5 fruit fly cellular contexts compared by ENCODE assay signal in the genomic region with DNA sequence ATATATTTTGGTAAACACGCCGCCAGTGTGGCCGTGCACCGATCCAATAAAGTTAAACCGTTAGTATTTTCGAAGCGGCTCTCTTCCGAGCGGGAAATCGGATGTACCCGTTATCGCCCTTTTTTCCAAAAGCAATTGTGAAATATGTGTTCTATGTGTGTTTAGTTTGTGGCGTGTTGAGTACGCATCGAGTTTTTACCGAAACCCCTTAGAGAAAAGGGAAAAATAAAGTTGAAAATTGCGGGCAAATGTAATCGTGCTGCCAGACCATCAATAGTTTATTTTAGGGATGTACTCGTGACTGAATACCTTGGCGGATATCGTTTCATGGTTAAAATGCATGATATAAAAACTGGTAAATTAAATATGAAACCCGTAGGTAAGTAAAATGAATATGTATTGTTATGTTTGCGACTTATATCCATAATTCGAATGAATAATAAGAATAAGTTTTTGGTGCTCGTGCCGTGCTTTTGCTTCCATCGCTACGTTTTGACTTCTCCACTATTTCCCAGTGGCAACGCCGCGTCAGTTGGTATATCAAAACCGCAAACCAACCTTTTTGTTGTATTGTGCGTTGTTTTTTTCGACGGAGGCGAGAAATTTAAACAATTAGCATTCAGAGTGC.
TF ChIP-seq lines count a peak whose summit lies in the region.

TSS of gene Mettl2 (minus strand) at position 51 of the 628 bp plus-strand sequence.
TSS of gene Bgb (plus strand) at position 527 of the 628 bp plus-strand sequence.

- no peak for TF ChIP-seq CTCF in whole organism, embryonic (GFP tag; optimal IDR thresholded peaks at IDR 0.05; lab: Kevin White, UChicago)

TF ChIP-seq in whole organism, adult, 20 proteins besides CTCF, POLR2A, EP300 and RAD21 (continues in another document):
- TF ChIP-seq Hr96 (GFP tag; optimal IDR thresholded peaks at IDR 0.05; lab: Kevin White, UChicago) (peak; percentile 84), cic (GFP tag; optimal IDR thresholded peaks at IDR 0.05; lab: Kevin White, UChicago) (no peak), CG33017 (tag; optimal IDR thresholded peaks at IDR 0.05; lab: Kevin White, UChicago) (peak; percentile 65), CG1620 (GFP tag; optimal IDR thresholded peaks at IDR 0.05; lab: Kevin White, UChicago) (peak; percentile 83), Crg-1 (GFP tag; optimal IDR thresholded peaks at IDR 0.05; lab: Kevin White, UChicago) (peak; percentile 65), CG5204 (GFP tag; optimal IDR thresholded peaks at IDR 0.05; lab: Kevin White, UChicago) (no peak), toe (GFP tag; optimal IDR thresholded peaks at IDR 0.05; lab: Kevin White, UChicago) (peak; percentile 90), CG14711 (tag; optimal IDR thresholded peaks at IDR 0.05; lab: Kevin White, UChicago) (peak; percentile 73), CG12768 (GFP tag; optimal IDR thresholded peaks at IDR 0.05; lab: Kevin White, UChicago) (peak; percentile 69), kay (GFP tag; lab: Kevin White, UChicago; ENCODE audit: borderline replicate concordance) (no peak), CG11617 (GFP tag; optimal IDR thresholded peaks at IDR 0.05; lab: Kevin White, UChicago) (peak; percentile 65), cnc (optimal IDR thresholded peaks at IDR 0.05; lab: Kevin White, UChicago) (no peak), Clk (GFP tag; optimal IDR thresholded peaks at IDR 0.05; lab: Kevin White, UChicago) (peak; percentile 68), Mnt (GFP tag; optimal IDR thresholded peaks at IDR 0.05; lab: Kevin White, UChicago) (peak; percentile 59), bab1 (GFP tag; optimal IDR thresholded peaks at IDR 0.05; lab: Kevin White, UChicago) (peak; percentile 56), pad (GFP tag; optimal IDR thresholded peaks at IDR 0.05; lab: Kevin White, UChicago) (peak; percentile 68)

TF ChIP-seq in whole organism, embryonic, 481 proteins besides CTCF, POLR2A, EP300 and RAD21 (continues in another document):
- TF ChIP-seq row (GFP tag; IDR thresholded peaks at IDR 0.05; lab: Robert Waterston, UW) (peak; percentile 95), tin (GFP tag; optimal IDR thresholded peaks at IDR 0.05; lab: Kevin White, UChicago) (peak; percentile 86), Opbp (GFP tag; IDR thresholded peaks at IDR 0.05; lab: Robert Waterston, UW; ENCODE audit: partially characterized antibody) (peak; percentile 62; the same call in 2 of the 3 replicates), CG7372 (GFP tag; IDR thresholded peaks at IDR 0.05; lab: Robert Waterston, UW) (peak; percentile 83), Eip74EF (GFP tag; optimal IDR thresholded peaks at IDR 0.05; lab: Kevin White, UChicago) (no peak), CG1647 (GFP tag; optimal IDR thresholded peaks at IDR 0.05; lab: Kevin White, UChicago) (peak; percentile 75), cato (GFP tag; optimal IDR thresholded peaks at IDR 0.05; lab: Kevin White, UChicago; ENCODE audit: borderline replicate concordance) (peak; percentile 66), ara (GFP tag; IDR thresholded peaks at IDR 0.05; lab: Robert Waterston, UW) (peak; percentile 67), Doc3 (GFP tag; IDR thresholded peaks at IDR 0.05; lab: Robert Waterston, UW; ENCODE audit: partially characterized antibody) (peak; percentile 86), en (GFP tag; optimal IDR thresholded peaks at IDR 0.05; lab: Kevin White, UChicago) (peak; percentile 53), CG10462 (GFP tag; optimal IDR thresholded peaks at IDR 0.05; lab: Kevin White, UChicago) (peak; percentile 6), CG15269 (tag; optimal IDR thresholded peaks at IDR 0.05; lab: Kevin White, UChicago) (no peak), CG30431 (GFP tag; optimal IDR thresholded peaks at IDR 0.05; lab: Kevin White, UChicago) (peak; percentile 52), eve (GFP tag; optimal IDR thresholded peaks at IDR 0.05; lab: Kevin White, UChicago) (no peak), Hand (GFP tag; optimal IDR thresholded peaks at IDR 0.05; lab: Kevin White, UChicago) (no peak), knrl (GFP tag; IDR thresholded peaks at IDR 0.05; lab: Robert Waterston, UW; ENCODE audit: partially characterized antibody) (peak; percentile 87)

TF ChIP-seq in whole organism, prepupa, 60 proteins besides CTCF, POLR2A, EP300 and RAD21 (continues in another document):
- TF ChIP-seq Ets96B (tag; optimal IDR thresholded peaks at IDR 0.05; lab: Kevin White, UChicago): peak; percentile 63
- no peak for TF ChIP-seq Blimp-1 (GFP tag; optimal IDR thresholded peaks at IDR 0.05; lab: Kevin White, UChicago)
- TF ChIP-seq CG6276 (GFP tag; optimal IDR thresholded peaks at IDR 0.05; lab: Kevin White, UChicago): no peak
- TF ChIP-seq fkh (GFP tag; optimal IDR thresholded peaks at IDR 0.05; lab: Kevin White, UChicago): no peak
- peak; percentile 54; the same call in 1 of the 2 replicates for TF ChIP-seq CG11294 (GFP tag; IDR thresholded peaks at IDR 0.05; lab: Robert Waterston, UW)
- TF ChIP-seq svp (GFP tag; lab: Kevin White, UChicago): no peak
- peak; percentile 74 for TF ChIP-seq CG3919 (GFP tag; optimal IDR thresholded peaks at IDR 0.05; lab: Kevin White, UChicago)
- TF ChIP-seq topi (GFP tag; optimal IDR thresholded peaks at IDR 0.05; lab: Kevin White, UChicago): peak; percentile 80
- no peak for TF ChIP-seq dsx (GFP tag; optimal IDR thresholded peaks at IDR 0.05; lab: Kevin White, UChicago; ENCODE audit: poor library complexity, severe bottlenecking)
- peak; percentile 32 for TF ChIP-seq fd59A (GFP tag; optimal IDR thresholded peaks at IDR 0.05; lab: Kevin White, UChicago)
- no peak for TF ChIP-seq pdm3 (GFP tag; optimal IDR thresholded peaks at IDR 0.05; lab: Kevin White, UChicago)
- peak; percentile 83 for TF ChIP-seq CG10631 (GFP tag; optimal IDR thresholded peaks at IDR 0.05; lab: Kevin White, UChicago)
- no peak for TF ChIP-seq Eip78C (GFP tag; lab: Kevin White, UChicago)
- TF ChIP-seq Lpt (GFP tag; optimal IDR thresholded peaks at IDR 0.05; lab: Kevin White, UChicago): no peak
- TF ChIP-seq CG34406 (GFP tag; optimal IDR thresholded peaks at IDR 0.05; lab: Kevin White, UChicago): peak; percentile 58
- peak; percentile 73 for TF ChIP-seq Smox (GFP tag; optimal IDR thresholded peaks at IDR 0.05; lab: Kevin White, UChicago)
- peak; percentile 90 for TF ChIP-seq CG31627 (GFP tag; optimal IDR thresholded peaks at IDR 0.05; lab: Kevin White, UChicago)
- TF ChIP-seq vri (GFP tag; optimal IDR thresholded peaks at IDR 0.05; lab: Kevin White, UChicago): no peak

TF ChIP-seq in whole organism, pupa, 21 proteins besides CTCF, POLR2A, EP300 and RAD21 (continues in another document):
- TF ChIP-seq CG34367 (tag; optimal IDR thresholded peaks at IDR 0.05; lab: Kevin White, UChicago) (peak; percentile 31), D1 (tag; optimal IDR thresholded peaks at IDR 0.05; lab: Kevin White, UChicago) (no peak), Ets98B (GFP tag; IDR thresholded peaks at IDR 0.05; lab: Robert Waterston, UW) (peak; percentile 57; the same call in 1 of the 2 replicates), fd96Ca (GFP tag; IDR thresholded peaks at IDR 0.05; lab: Robert Waterston, UW) (peak; percentile 50; the same call in 1 of the 3 replicates), CG4496 (GFP tag; IDR thresholded peaks at IDR 0.05; lab: Robert Waterston, UW) (peak; percentile 84), CG17806 (tag; optimal IDR thresholded peaks at IDR 0.05; lab: Kevin White, UChicago) (peak; percentile 66), CG8301 (tag; optimal IDR thresholded peaks at IDR 0.05; lab: Kevin White, UChicago) (no peak), CG8159 (tag; optimal IDR thresholded peaks at IDR 0.05; lab: Kevin White, UChicago) (peak; percentile 75), Pif1B (GFP tag; optimal IDR thresholded peaks at IDR 0.05; lab: Kevin White, UChicago) (no peak), CG14655 (GFP tag; optimal IDR thresholded peaks at IDR 0.05; lab: Kevin White, UChicago) (no peak), CG15710 (tag; optimal IDR thresholded peaks at IDR 0.05; lab: Kevin White, UChicago) (peak; percentile 68), rn (GFP tag; IDR thresholded peaks at IDR 0.05; lab: Robert Waterston, UW) (peak; percentile 57), CG13204 (GFP tag; optimal IDR thresholded peaks at IDR 0.05; lab: Kevin White, UChicago) (no peak), Pif1A (GFP tag; optimal IDR thresholded peaks at IDR 0.05; lab: Kevin White, UChicago) (no peak), CG32121 (GFP tag; IDR thresholded peaks at IDR 0.05; lab: Robert Waterston, UW) (no peak; the same call in 1 of the 2 replicates), Snoo (tag; optimal IDR thresholded peaks at IDR 0.05; lab: Kevin White, UChicago) (peak; percentile 66), EcR (GFP tag; optimal IDR thresholded peaks at IDR 0.05; lab: Kevin White, UChicago) (no peak), CG9948 (tag; optimal IDR thresholded peaks at IDR 0.05; lab: Kevin White, UChicago) (peak; percentile 69), CG10348 (GFP tag; IDR thresholded peaks at IDR 0.05; lab: Robert Waterston, UW) (no peak)

TF ChIP-seq in whole organism, wandering third instar larva, 38 proteins besides CTCF, POLR2A, EP300 and RAD21 (continues in another document):
- TF ChIP-seq fru (GFP tag; optimal IDR thresholded peaks at IDR 0.05; lab: Kevin White, UChicago) (peak; percentile 86), dmrt93B (GFP tag; optimal IDR thresholded peaks at IDR 0.05; lab: Kevin White, UChicago) (peak; percentile 77), HLH106 (tag; optimal IDR thresholded peaks at IDR 0.05; lab: Kevin White, UChicago) (peak; percentile 89), ey (GFP tag; optimal IDR thresholded peaks at IDR 0.05; lab: Kevin White, UChicago) (peak; percentile 83), brk (GFP tag; optimal IDR thresholded peaks at IDR 0.05; lab: Kevin White, UChicago) (no peak), Mio (GFP tag; optimal IDR thresholded peaks at IDR 0.05; lab: Kevin White, UChicago) (no peak), h (GFP tag; optimal IDR thresholded peaks at IDR 0.05; lab: Kevin White, UChicago) (peak; percentile 86), CG9705 (GFP tag; optimal IDR thresholded peaks at IDR 0.05; lab: Kevin White, UChicago) (peak; percentile 79), Hnf4 (GFP tag; optimal IDR thresholded peaks at IDR 0.05; lab: Kevin White, UChicago) (no peak), Dfd (GFP tag; optimal IDR thresholded peaks at IDR 0.05; lab: Kevin White, UChicago) (no peak), sv (GFP tag; optimal IDR thresholded peaks at IDR 0.05; lab: Kevin White, UChicago) (peak; percentile 62), Dif (GFP tag; optimal IDR thresholded peaks at IDR 0.05; lab: Kevin White, UChicago; ENCODE audit: partially characterized antibody) (no peak), usp (GFP tag; optimal IDR thresholded peaks at IDR 0.05; lab: Kevin White, UChicago) (no peak), CrebA (GFP tag; optimal IDR thresholded peaks at IDR 0.05; lab: Kevin White, UChicago; ENCODE audit: borderline replicate concordance) (no peak), GATAd (GFP tag; optimal IDR thresholded peaks at IDR 0.05; lab: Kevin White, UChicago) (no peak), jim (GFP tag; optimal IDR thresholded peaks at IDR 0.05; lab: Kevin White, UChicago) (no peak), dl (GFP tag; optimal IDR thresholded peaks at IDR 0.05; lab: Kevin White, UChicago; ENCODE audit: insufficient read depth in 1 of 2, partially characterized antibody in 2 of 2) (no peak), sage (GFP tag; optimal IDR thresholded peaks at IDR 0.05; lab: Kevin White, UChicago) (no peak), psq (GFP tag; optimal IDR thresholded peaks at IDR 0.05; lab: Kevin White, UChicago) (peak; percentile 62), rgr (GFP tag; optimal IDR thresholded peaks at IDR 0.05; lab: Kevin White, UChicago) (peak; percentile 88)
